Worm (Caenorhabditis elegans) whole organism, early embryonic: ENCODE data around the gene Y54G2A.32.
"Not testable (repeated sequence)": the region's sequence is repeated elsewhere in the genome, so short reads cannot be mapped to it uniquely, and the experiment has no call there.

Source experiments
- F13C5.2 ChIP-seq: sonication (generic microtip); optimal IDR thresholded peaks from 2 replicates; lab custom pipeline; 2017; ENCODE audit warnings: mild to moderate bottlenecking, missing genetic modification characterization, inconsistent platforms, missing compliant biosample characterization
- aly-1 ChIP-seq: sonication (generic microtip); optimal IDR thresholded peaks from 2 replicates; lab custom pipeline; 2016; ENCODE audit warnings: missing genetic modification characterization, missing compliant biosample characterization
- ama-1 ChIP-seq: fragments of 150-350 bp; optimal IDR thresholded peaks from 2 replicates; lab custom pipeline; 2014
- ets-7 ChIP-seq: sonication (generic microtip); optimal IDR thresholded peaks from 2 replicates; lab custom pipeline; 2016; ENCODE audit warnings: missing genotype, missing genetic modification characterization, missing compliant biosample characterization
- hmbx-1 ChIP-seq: sonication (generic microtip); optimal IDR thresholded peaks from 2 replicates; lab custom pipeline; 2016; ENCODE audit warnings: mild to moderate bottlenecking, missing genetic modification characterization, missing compliant biosample characterization
- tbx-11 ChIP-seq: fragments of 200-800 bp; sonication (Bioruptor generic); IDR thresholded peaks from 2 replicates; pipeline ENCODE4 v1.3.6; 2022; ENCODE audit warnings: missing genetic modification characterization, missing compliant biosample characterization
- tra-4 ChIP-seq: sonication (generic microtip); optimal IDR thresholded peaks from 2 replicates; lab custom pipeline; 2017; ENCODE audit warnings: missing genetic modification characterization, missing compliant biosample characterization

- TF ChIP-seq ama-1 (lab: Kevin White, UChicago); aly-1; hmbx-1 (tag; lab: Kevin White, UChicago); F13C5.2; ets-7 (tag; lab: Kevin White, UChicago); tra-4; tbx-11 (GFP tag; lab: Robert Waterston, UW): not testable (repeated sequence)
These were observed 15.4 kb upstream of the Y54G2A.32 start, which contains the start of gene atln-1 for ce11 chrIV:2788389-2788788.
